Worm (Caenorhabditis elegans) whole organism, L2 larva: ENCODE measurements around the gene sdz-28.

Source experiments
- C34F6.9 ChIP-seq: fragments of 150-350 bp; optimal IDR thresholded peaks from 2 replicates; lab custom pipeline; 2014; ENCODE audit warnings: missing biosample characterization, missing genetic modification characterization
- F13H6.1 ChIP-seq: sonication (generic microtip); optimal IDR thresholded peaks from 2 replicates; lab custom pipeline; 2016; ENCODE audit warnings: missing genetic modification characterization, missing compliant biosample characterization
- R02D3.7 ChIP-seq: fragments of 150-350 bp; optimal IDR thresholded peaks from 2 replicates; lab custom pipeline; 2014; ENCODE audit warnings: missing biosample characterization, missing genetic modification characterization
- Y55F3AM.14 ChIP-seq: fragments of 200-800 bp; sonication (Bioruptor generic); optimal IDR thresholded peaks from 2 replicates; lab custom pipeline; 2018; ENCODE audit warnings: mild to moderate bottlenecking, missing genetic modification characterization, missing compliant biosample characterization
- ZK546.5 ChIP-seq: sonication (generic microtip); optimal IDR thresholded peaks from 2 replicates; lab custom pipeline; 2017; ENCODE audit warnings: missing biosample characterization, missing genetic modification characterization
- aly-2 ChIP-seq: fragments of 150-350 bp; optimal IDR thresholded peaks from 2 replicates; lab custom pipeline; 2014; ENCODE audit warnings: missing biosample characterization, missing genetic modification characterization
- ama-1 ChIP-seq: fragments of 150-350 bp; optimal IDR thresholded peaks from 2 replicates; lab custom pipeline; 2018; ENCODE audit warnings: inconsistent platforms
- ceh-16 ChIP-seq: fragments of 150-350 bp; optimal IDR thresholded peaks from 2 replicates; lab custom pipeline; 2014; ENCODE audit warnings: missing biosample characterization, missing genetic modification characterization
- ceh-82 ChIP-seq: fragments of 150-350 bp; optimal IDR thresholded peaks from 2 replicates; lab custom pipeline; 2014; ENCODE audit warnings: missing biosample characterization, missing genetic modification characterization
- crh-2 ChIP-seq: sonication (generic microtip); optimal IDR thresholded peaks from 2 replicates; lab custom pipeline; 2017; ENCODE audit warnings: missing biosample characterization, missing genetic modification characterization
- dmd-4 ChIP-seq: sonication (generic microtip); optimal IDR thresholded peaks from 2 replicates; lab custom pipeline; 2017; ENCODE audit warnings: missing biosample characterization, missing genetic modification characterization
- egl-27 ChIP-seq: sonication (generic microtip); optimal IDR thresholded peaks from 3 replicates; lab custom pipeline; 2017; ENCODE audit warnings: missing biosample characterization, missing genetic modification reagents, missing genetic modification characterization
- elt-1 ChIP-seq: fragments of 150-350 bp; optimal IDR thresholded peaks from 2 replicates; lab custom pipeline; 2014; ENCODE audit warnings: missing biosample characterization, missing genetic modification characterization
- elt-3 ChIP-seq: sonication (generic microtip); optimal IDR thresholded peaks from 2 replicates; lab custom pipeline; 2017; ENCODE audit warnings: missing biosample characterization, missing genetic modification characterization
- lin-13 ChIP-seq: fragments of 150-350 bp; optimal IDR thresholded peaks from 2 replicates; lab custom pipeline; 2014; ENCODE audit warnings: missing biosample characterization, missing genetic modification reagents, missing genetic modification characterization
- lin-39 ChIP-seq: fragments of 150-350 bp; optimal IDR thresholded peaks from 2 replicates; lab custom pipeline; 2014; ENCODE audit warnings: missing biosample characterization, missing genetic modification reagents, missing genetic modification characterization
- mab-5 ChIP-seq: fragments of 150-350 bp; optimal IDR thresholded peaks from 2 replicates; lab custom pipeline; 2014; ENCODE audit warnings: missing biosample characterization, missing genetic modification characterization
- mbf-1 ChIP-seq: sonication (generic microtip); optimal IDR thresholded peaks from 2 replicates; lab custom pipeline; 2017; ENCODE audit warnings: missing biosample characterization, missing genetic modification characterization
- mdl-1 ChIP-seq, 2 experiments: fragments of 150-350 bp in 1 of 2; sonication (generic microtip) in 1 of 2; optimal IDR thresholded peaks; 2 replicates each; lab custom pipeline; 2017; ENCODE audit warnings: missing biosample characterization in 2 of 2, missing genetic modification characterization in 2 of 2
- nhr-10 ChIP-seq: sonication (generic microtip); optimal IDR thresholded peaks from 2 replicates; lab custom pipeline; 2017; ENCODE audit warnings: missing biosample characterization, missing genetic modification characterization
- nhr-11 ChIP-seq: fragments of 150-350 bp; optimal IDR thresholded peaks from 2 replicates; lab custom pipeline; 2014; ENCODE audit warnings: missing biosample characterization, missing genetic modification characterization
- nhr-12 ChIP-seq: fragments of 150-350 bp; optimal IDR thresholded peaks from 2 replicates; lab custom pipeline; 2014; ENCODE audit warnings: missing biosample characterization, missing genetic modification characterization
- nhr-129 ChIP-seq: fragments of 150-350 bp; optimal IDR thresholded peaks from 2 replicates; lab custom pipeline; 2014; ENCODE audit warnings: missing biosample characterization, missing genetic modification characterization
- nhr-23 ChIP-seq: fragments of 150-350 bp; optimal IDR thresholded peaks from 2 replicates; lab custom pipeline; 2014; ENCODE audit warnings: missing biosample characterization, missing genetic modification reagents, missing genetic modification characterization
- nhr-237 ChIP-seq: fragments of 150-350 bp; optimal IDR thresholded peaks from 2 replicates; lab custom pipeline; 2014; ENCODE audit warnings: missing biosample characterization, missing genetic modification characterization
- nhr-6 ChIP-seq: fragments of 150-350 bp; optimal IDR thresholded peaks from 2 replicates; lab custom pipeline; 2014; ENCODE audit warnings: missing biosample characterization, missing genetic modification characterization
- nhr-77 ChIP-seq: fragments of 150-350 bp; optimal IDR thresholded peaks from 2 replicates; lab custom pipeline; 2014; ENCODE audit warnings: missing biosample characterization, missing genetic modification characterization
- peb-1 ChIP-seq: fragments of 150-350 bp; optimal IDR thresholded peaks from 2 replicates; lab custom pipeline; 2014; ENCODE audit warnings: missing biosample characterization, missing genetic modification characterization
- sem-4 ChIP-seq: fragments of 150-350 bp; optimal IDR thresholded peaks from 2 replicates; lab custom pipeline; 2014; ENCODE audit warnings: missing biosample characterization, missing genetic modification reagents, missing genetic modification characterization
- skn-1 ChIP-seq: sonication (generic microtip); optimal IDR thresholded peaks from 2 replicates; lab custom pipeline; 2017; ENCODE audit warnings: missing biosample characterization, missing genetic modification characterization
- sma-3 ChIP-seq: sonication (generic microtip); optimal IDR thresholded peaks from 2 replicates; lab custom pipeline; 2016; ENCODE audit warnings: missing genetic modification reagents, missing genetic modification characterization, missing compliant biosample characterization
- sma-9 ChIP-seq, 2 experiments: fragments of 150-350 bp in 1 of 2; sonication (generic microtip) in 1 of 2; optimal IDR thresholded peaks; 2 replicates each; lab custom pipeline; 2014 to 2016; ENCODE audit warnings: missing genetic modification characterization in 2 of 2, mild to moderate bottlenecking in 1 of 2, missing biosample characterization in 1 of 2, missing compliant biosample characterization in 1 of 2, missing genetic modification reagents in 1 of 2, moderate library complexity in 1 of 2
- snpc-4 ChIP-seq: fragments of 150-350 bp; optimal IDR thresholded peaks from 2 replicates; lab custom pipeline; 2014; ENCODE audit warnings: missing biosample characterization, missing genetic modification characterization
- unc-55 ChIP-seq: fragments of 150-350 bp; sonication (generic microtip); optimal IDR thresholded peaks from 3 replicates; lab custom pipeline; 2014; ENCODE audit warnings: missing biosample characterization, missing genetic modification reagents, missing genetic modification characterization
- unc-62 ChIP-seq: fragments of 150-350 bp; optimal IDR thresholded peaks from 2 replicates; lab custom pipeline; 2014; ENCODE audit warnings: missing biosample characterization, missing genetic modification reagents, missing genetic modification characterization
- zag-1 ChIP-seq: fragments of 150-350 bp; optimal IDR thresholded peaks from 2 replicates; lab custom pipeline; 2014; ENCODE audit warnings: missing biosample characterization, missing genetic modification characterization
- ztf-1 ChIP-seq: fragments of 200-800 bp; sonication (Bioruptor generic); conservative IDR thresholded peaks from 2 replicates; pipeline ENCODE4 v1.3.6; 2022; ENCODE audit warnings: missing genetic modification characterization, missing compliant biosample characterization
- ztf-11 ChIP-seq: sonication (generic microtip); optimal IDR thresholded peaks from 2 replicates; lab custom pipeline; 2017; ENCODE audit warnings: missing biosample characterization, missing genetic modification characterization
- ztf-4 ChIP-seq: fragments of 150-350 bp; optimal IDR thresholded peaks from 2 replicates; lab custom pipeline; 2014; ENCODE audit warnings: missing biosample characterization, missing genetic modification characterization

Gene sdz-28

ce11 chrII:2130770-2131169, at the start of gene sdz-28:
Gene sdz-28, plus strand, starts transcription at chrII:2131070.
- TF ChIP-seq snpc-4 (tag; lab: Kevin White, UChicago) (no peak), peb-1 (tag; lab: Kevin White, UChicago) (no peak), sma-3 (GFP tag; lab: Kevin White, UChicago) (no peak), zag-1 (tag; lab: Kevin White, UChicago) (no peak), lin-13 (GFP tag; lab: Kevin White, UChicago) (no peak), dmd-4 (tag; lab: Kevin White, UChicago) (no peak), elt-1 (no peak)

- TF ChIP-seq R02D3.7 (tag; lab: Kevin White, UChicago) (no peak), mab-5 (tag; lab: Kevin White, UChicago) (no peak), nhr-10 (no peak), C34F6.9 (no peak), crh-2 (tag; lab: Kevin White, UChicago) (no peak), aly-2 (tag; lab: Kevin White, UChicago) (no peak), F13H6.1 (tag; lab: Kevin White, UChicago) (no peak), sma-9 (GFP tag; optimal IDR thresholded peaks at IDR 0.05; lab: Kevin White, UChicago) (no peak), sma-9 (tag; optimal IDR thresholded peaks at IDR 0.05; lab: Kevin White, UChicago) (no peak), ztf-4 (tag; lab: Kevin White, UChicago) (no peak), sem-4 (tag; lab: Kevin White, UChicago) (no peak), elt-1 (no peak), ZK546.5 (tag; lab: Kevin White, UChicago) (no peak), skn-1 (no peak), lin-39 (tag; lab: Kevin White, UChicago) (no peak), nhr-129 (tag; lab: Kevin White, UChicago) (no peak), nhr-11 (tag; lab: Kevin White, UChicago) (no peak), ceh-82 (tag; lab: Kevin White, UChicago) (no peak)
Observed at ce11 chrII:2081257-2081656, 49.6 kb upstream of the sdz-28 start, which contains the start of gene T16A1.4. Gene T16A1.4, plus strand, starts transcription at chrII:2081557.

- TF ChIP-seq mbf-1 (tag; lab: Kevin White, UChicago) (no peak), nhr-77 (tag; lab: Kevin White, UChicago) (no peak), Y55F3AM.14 (GFP tag; lab: Kevin White, UChicago) (no peak), nhr-12 (no peak), mdl-1 (tag; optimal IDR thresholded peaks at IDR 0.05; lab: Kevin White, UChicago) (no peak), unc-62 (no peak), aly-2 (tag; lab: Kevin White, UChicago) (no peak), peb-1 (tag; lab: Kevin White, UChicago) (no peak), dmd-4 (tag; lab: Kevin White, UChicago) (no peak), ztf-11 (no peak), sem-4 (tag; lab: Kevin White, UChicago) (no peak), ceh-82 (tag; lab: Kevin White, UChicago) (no peak)
Observed at ce11 chrII:2083726-2084179, 47.1 kb upstream of the sdz-28 start, which contains the start of the genes T16A1.5 and fbxc-49. Gene T16A1.5, minus strand, starts transcription at chrII:2083826. Gene fbxc-49, plus strand, starts transcription at chrII:2084129.

- TF ChIP-seq Y55F3AM.14 (GFP tag; lab: Kevin White, UChicago) (no peak), nhr-237 (tag; lab: Kevin White, UChicago) (no peak), mdl-1 (tag; optimal IDR thresholded peaks at IDR 0.05; lab: Kevin White, UChicago) (no peak), elt-3 (tag; lab: Kevin White, UChicago) (no peak), nhr-11 (tag; lab: Kevin White, UChicago) (no peak), egl-27 (tag; lab: Kevin White, UChicago) (no peak), ama-1 (no peak), unc-55 (GFP tag; lab: Kevin White, UChicago) (no peak), nhr-6 (tag; lab: Kevin White, UChicago) (no peak), ztf-1 (GFP tag; lab: Robert Waterston, UW) (no peak), aly-2 (tag; lab: Kevin White, UChicago) (no peak), nhr-23 (no peak), mbf-1 (tag; lab: Kevin White, UChicago) (no peak), ceh-82 (tag; lab: Kevin White, UChicago) (no peak), ceh-16 (tag; lab: Kevin White, UChicago) (no peak), crh-2 (tag; lab: Kevin White, UChicago) (no peak), nhr-10 (no peak), nhr-77 (tag; lab: Kevin White, UChicago) (no peak), C34F6.9 (no peak), elt-1 (no peak)
Observed at ce11 chrII:2087206-2087605, 43.7 kb upstream of the sdz-28 start.
